Fruit fly (Drosophila melanogaster) whole organism, embryonic: ENCODE results near the gene CG13801.

Source experiments
- Abd-B ChIP-seq: fragments of 200-800 bp; sonication (Bioruptor generic); optimal IDR thresholded peaks from 2 replicates; lab custom pipeline; 2018; ENCODE audit warnings: missing biosample characterization, mild to moderate bottlenecking, missing genetic modification characterization, moderate library complexity
- B-H2 ChIP-seq: fragments of 200-800 bp; sonication (Bioruptor generic); optimal IDR thresholded peaks from 2 replicates; lab custom pipeline; 2018; ENCODE audit warnings: missing biosample characterization, mild to moderate bottlenecking, missing genetic modification characterization
- CG10267 ChIP-seq: fragments of 200-800 bp; sonication (Bioruptor generic); optimal IDR thresholded peaks from 2 replicates; lab custom pipeline; 2018; ENCODE audit warnings: missing biosample characterization, mild to moderate bottlenecking, missing genetic modification characterization, moderate library complexity
- CG10366 ChIP-seq: fragments of 200-800 bp; sonication (Bioruptor generic); IDR thresholded peaks from 2 replicates; pipeline ENCODE4 v1.3.6; 2022; ENCODE audit warnings: missing biosample characterization, missing genetic modification characterization
- CG10565 ChIP-seq: fragments of 200-800 bp; sonication (Bioruptor generic); optimal IDR thresholded peaks from 3 replicates; lab custom pipeline; 2016; ENCODE audit warnings: missing biosample characterization, mild to moderate bottlenecking, missing genetic modification characterization
- CG11093 ChIP-seq: fragments of 200-800 bp; sonication (Bioruptor generic); IDR thresholded peaks from 3 replicates; pipeline ENCODE4 v1.3.6; 2022; ENCODE audit warnings: missing biosample characterization, missing genetic modification characterization
- CG1233 ChIP-seq: fragments of 200-800 bp; sonication (Bioruptor generic); optimal IDR thresholded peaks from 4 replicates; lab custom pipeline; 2018; ENCODE audit warnings: missing biosample characterization, mild to moderate bottlenecking, missing genetic modification characterization
- CG12744 ChIP-seq: fragments of 200-800 bp; sonication (Bioruptor generic); optimal IDR thresholded peaks from 2 replicates; lab custom pipeline; 2016; ENCODE audit warnings: missing biosample characterization, missing genetic modification characterization
- CG13894 ChIP-seq: fragments of 200-800 bp; sonication (Bioruptor generic); optimal IDR thresholded peaks from 3 replicates; lab custom pipeline; 2018; ENCODE audit warnings: missing biosample characterization, mild to moderate bottlenecking, missing genetic modification characterization, moderate library complexity
- CG15514 ChIP-seq: fragments of 200-800 bp; sonication (Bioruptor generic); optimal IDR thresholded peaks from 3 replicates; lab custom pipeline; 2017; ENCODE audit warnings: missing biosample characterization, missing genetic modification characterization, mild to moderate bottlenecking, moderate library complexity, missing genetic modification reagents
- CG17186 ChIP-seq: fragments of 200-800 bp; sonication (Bioruptor generic); optimal IDR thresholded peaks from 3 replicates; lab custom pipeline; 2017; ENCODE audit warnings: missing biosample characterization, missing genetic modification reagents, missing genetic modification characterization
- CG17328 ChIP-seq: fragments of 200-800 bp; sonication (Bioruptor generic); IDR thresholded peaks from 2 replicates; pipeline ENCODE4 v1.3.6; 2022; ENCODE audit warnings: missing biosample characterization, missing genetic modification characterization
- CG17568 ChIP-seq: fragments of 200-800 bp; sonication (Bioruptor generic); optimal IDR thresholded peaks from 2 replicates; lab custom pipeline; 2018; ENCODE audit warnings: missing biosample characterization, mild to moderate bottlenecking, missing genetic modification characterization, moderate library complexity
- CG17802 ChIP-seq: fragments of 200-800 bp; sonication (Bioruptor generic); optimal IDR thresholded peaks from 2 replicates; lab custom pipeline; 2018; ENCODE audit warnings: missing biosample characterization, mild to moderate bottlenecking, missing genetic modification characterization, moderate library complexity
- CG2712 ChIP-seq: fragments of 200-800 bp; optimal IDR thresholded peaks from 3 replicates; lab custom pipeline; 2019; ENCODE audit warnings: missing biosample characterization, mild to moderate bottlenecking, missing genetic modification characterization, moderate library complexity
- CG31224 ChIP-seq: fragments of 200-800 bp; sonication (Bioruptor generic); IDR thresholded peaks from 2 replicates; pipeline ENCODE4 v1.3.6; 2022; ENCODE audit warnings: missing biosample characterization, missing genetic modification characterization
- CG32767 ChIP-seq: fragments of 200-800 bp; sonication (Bioruptor generic); IDR thresholded peaks from 2 replicates; pipeline ENCODE4 v1.3.6; 2022; ENCODE audit warnings: missing biosample characterization, missing genetic modification characterization
- CG34224 ChIP-seq: fragments of 200-800 bp; sonication (Bioruptor generic); IDR thresholded peaks from 3 replicates; pipeline ENCODE4 v1.3.6; 2022; ENCODE audit warnings: missing biosample characterization, missing genetic modification characterization; ENCODE audit not compliant: partially characterized antibody
- CG6791 ChIP-seq: fragments of 200-800 bp; sonication (Bioruptor generic); IDR thresholded peaks from 3 replicates; pipeline ENCODE4 v1.3.6; 2022; ENCODE audit warnings: missing biosample characterization, missing genetic modification characterization; ENCODE audit not compliant: partially characterized antibody
- CG8089 ChIP-seq: fragments of 200-800 bp; sonication (Bioruptor generic); optimal IDR thresholded peaks from 3 replicates; lab custom pipeline; 2016; ENCODE audit warnings: missing biosample characterization, missing genetic modification characterization
- CG8944 ChIP-seq: fragments of 200-800 bp; sonication (Bioruptor generic); optimal IDR thresholded peaks from 3 replicates; lab custom pipeline; 2016; ENCODE audit warnings: missing biosample characterization, missing genetic modification characterization
- CG9437 ChIP-seq: fragments of 200-800 bp; sonication (Bioruptor generic); optimal IDR thresholded peaks from 2 replicates; lab custom pipeline; 2018; ENCODE audit warnings: missing biosample characterization, mild to moderate bottlenecking, missing genetic modification characterization
- CG9727 ChIP-seq: fragments of 200-800 bp; sonication (Bioruptor generic); optimal IDR thresholded peaks from 3 replicates; lab custom pipeline; 2017; ENCODE audit warnings: missing biosample characterization, mild to moderate bottlenecking, missing genetic modification characterization
- CG9817 ChIP-seq: fragments of 200-800 bp; sonication (Bioruptor generic); optimal IDR thresholded peaks from 2 replicates; lab custom pipeline; 2018; ENCODE audit warnings: missing biosample characterization, mild to moderate bottlenecking, missing genetic modification characterization, moderate library complexity
- CkIIα-i1 ChIP-seq: fragments of 200-800 bp; sonication (Bioruptor generic); IDR thresholded peaks from 2 replicates; pipeline ENCODE4 v1.3.6; 2022; ENCODE audit warnings: missing biosample characterization, missing genetic modification characterization
- D19A ChIP-seq: fragments of 200-800 bp; optimal IDR thresholded peaks from 3 replicates; lab custom pipeline; 2019; ENCODE audit warnings: missing biosample characterization, mild to moderate bottlenecking, missing genetic modification characterization, moderate library complexity
- Dad ChIP-seq: fragments of 200-800 bp; sonication (Bioruptor generic); optimal IDR thresholded peaks from 3 replicates; lab custom pipeline; 2016; ENCODE audit warnings: missing biosample characterization, missing genetic modification characterization
- Dp ChIP-seq: fragments of 200-800 bp; sonication (Bioruptor generic); optimal IDR thresholded peaks from 2 replicates; lab custom pipeline; 2018; ENCODE audit warnings: missing biosample characterization, mild to moderate bottlenecking, missing genetic modification characterization, moderate library complexity
- Dref ChIP-seq: fragments of 200-800 bp; sonication (Bioruptor generic); IDR thresholded peaks from 2 replicates; pipeline ENCODE4 v1.3.6; 2022; ENCODE audit warnings: missing biosample characterization, missing genetic modification characterization
- E2f2 ChIP-seq: fragments of 200-800 bp; sonication (Bioruptor generic); IDR thresholded peaks from 2 replicates; pipeline ENCODE4 v1.3.6; 2022; ENCODE audit warnings: missing biosample characterization, missing genetic modification characterization
- Hey ChIP-seq: fragments of 200-800 bp; sonication (Bioruptor generic); optimal IDR thresholded peaks from 3 replicates; lab custom pipeline; 2018; ENCODE audit warnings: missing biosample characterization, mild to moderate bottlenecking, missing genetic modification characterization
- Hr39 ChIP-seq: fragments of >200 bp; optimal IDR thresholded peaks from 2 replicates; lab custom pipeline; 2017
- MTF-1 ChIP-seq: fragments of 200-800 bp; sonication (Bioruptor generic); optimal IDR thresholded peaks from 2 replicates; lab custom pipeline; 2018; ENCODE audit warnings: missing biosample characterization, mild to moderate bottlenecking, missing genetic modification characterization, borderline replicate concordance
- Neu2 ChIP-seq: fragments of 200-800 bp; sonication (Bioruptor generic); optimal IDR thresholded peaks from 3 replicates; lab custom pipeline; 2016; ENCODE audit warnings: missing biosample characterization, missing genetic modification characterization, borderline replicate concordance
- Xrp1 ChIP-seq: fragments of 200-800 bp; sonication (Bioruptor generic); IDR thresholded peaks from 2 replicates; pipeline ENCODE4 v1.3.6; 2022; ENCODE audit warnings: missing biosample characterization, missing genetic modification characterization
- ab ChIP-seq: fragments of 200-800 bp; sonication (Bioruptor generic); optimal IDR thresholded peaks from 2 replicates; lab custom pipeline; 2016; ENCODE audit warnings: missing biosample characterization, missing genetic modification characterization
- cato ChIP-seq: fragments of 200-800 bp; sonication (Bioruptor generic); optimal IDR thresholded peaks from 2 replicates; lab custom pipeline; 2016; ENCODE audit warnings: missing biosample characterization, missing genetic modification characterization, borderline replicate concordance
- caup ChIP-seq: fragments of 200-800 bp; sonication (Bioruptor generic); optimal IDR thresholded peaks from 3 replicates; lab custom pipeline; 2017; ENCODE audit warnings: missing biosample characterization, mild to moderate bottlenecking, missing genetic modification characterization, moderate library complexity; ENCODE audit not compliant: severe bottlenecking
- chinmo ChIP-seq: fragments of 200-800 bp; sonication (Bioruptor generic); IDR thresholded peaks from 4 replicates; pipeline ENCODE4 v1.3.6; 2022; ENCODE audit warnings: missing biosample characterization, missing genetic modification characterization; ENCODE audit not compliant: partially characterized antibody
- grn ChIP-seq: fragments of 200-800 bp; sonication (Bioruptor generic); optimal IDR thresholded peaks from 3 replicates; lab custom pipeline; 2017; ENCODE audit warnings: missing biosample characterization, missing genetic modification characterization
- inv ChIP-seq: fragments of 200-800 bp; sonication (Bioruptor generic); IDR thresholded peaks from 2 replicates; pipeline ENCODE4 v1.3.6; 2022; ENCODE audit warnings: missing biosample characterization, missing genetic modification characterization; ENCODE audit not compliant: partially characterized antibody
- peb ChIP-seq: fragments of 200-800 bp; sonication (Bioruptor generic); IDR thresholded peaks from 2 replicates; pipeline ENCODE4 v1.3.6; 2022; ENCODE audit warnings: missing biosample characterization, missing genetic modification characterization
- pfk ChIP-seq: fragments of 200-800 bp; sonication (Bioruptor generic); optimal IDR thresholded peaks from 2 replicates; lab custom pipeline; 2018; ENCODE audit warnings: missing biosample characterization, mild to moderate bottlenecking, missing genetic modification characterization, moderate library complexity
- sisA ChIP-seq: fragments of 200-800 bp; sonication (Bioruptor generic); IDR thresholded peaks from 2 replicates; pipeline ENCODE4 v1.3.6; 2022; ENCODE audit warnings: missing biosample characterization, missing genetic modification characterization
- slou ChIP-seq: fragments of 200-800 bp; sonication (Bioruptor generic); optimal IDR thresholded peaks from 3 replicates; lab custom pipeline; 2016; ENCODE audit warnings: missing biosample characterization, missing genetic modification characterization
- tap ChIP-seq: fragments of 200-800 bp; optimal IDR thresholded peaks from 3 replicates; lab custom pipeline; 2019; ENCODE audit warnings: missing biosample characterization, mild to moderate bottlenecking, missing genetic modification characterization, moderate library complexity
- trh ChIP-seq: fragments of 200-800 bp; sonication (Bioruptor generic); optimal IDR thresholded peaks from 2 replicates; lab custom pipeline; 2016; ENCODE audit warnings: missing biosample characterization, missing genetic modification characterization
- vfl ChIP-seq: fragments of 200-800 bp; sonication (Bioruptor generic); optimal IDR thresholded peaks from 2 replicates; lab custom pipeline; 2016; ENCODE audit warnings: missing biosample characterization, missing genetic modification characterization
- vnd ChIP-seq: fragments of 200-800 bp; sonication (Bioruptor generic); IDR thresholded peaks from 3 replicates; pipeline ENCODE4 v1.3.6; 2022; ENCODE audit warnings: missing biosample characterization, missing genetic modification characterization; ENCODE audit not compliant: partially characterized antibody

Gene CG13801

dm6 chr3L:2373421-2374043 lies 13.2 kb downstream of the CG13801 start, which contains the start of the genes mRpL23 and CG9004 (continued):
- TF ChIP-seq CG34224, result 0 out of 3 replicates have a peak, but pooled peaks have one; percentile 31
- TF ChIP-seq MTF-1 (GFP tag; lab: Kevin White, UChicago), result peak; percentile 97
- peak; percentile 99 for TF ChIP-seq CG9727 (GFP tag; lab: Kevin White, UChicago)
- TF ChIP-seq D19A (tag; lab: Kevin White, UChicago), result peak; percentile 95
- peak; percentile 98 for TF ChIP-seq tap
- peak; percentile 100 for TF ChIP-seq CG10366
- peak; percentile 99 for TF ChIP-seq CG11093 (GFP tag; lab: Robert Waterston, UW)
- TF ChIP-seq CG17568 (GFP tag; lab: Kevin White, UChicago), result peak; percentile 98
- TF ChIP-seq Hr39 (lab: Kevin White, UChicago), result no peak
- TF ChIP-seq CG10267, result peak; percentile 100
- TF ChIP-seq Dref (GFP tag; lab: Robert Waterston, UW), result peak; percentile 52
- no peak for TF ChIP-seq chinmo (GFP tag; lab: Robert Waterston, UW)
- TF ChIP-seq CG1233 (GFP tag; lab: Kevin White, UChicago), result peak; percentile 99
- peak; percentile 100 for TF ChIP-seq CG17328
- TF ChIP-seq Hey (tag; lab: Kevin White, UChicago), result peak; percentile 94
- peak; percentile 92 for TF ChIP-seq CG17802 (tag; lab: Kevin White, UChicago)
- TF ChIP-seq CG8089 (GFP tag; lab: Kevin White, UChicago), result peak; percentile 97
- peak; percentile 89 for TF ChIP-seq grn
- peak; percentile 99 for TF ChIP-seq Dad (GFP tag; lab: Kevin White, UChicago)
- peak; percentile 94 for TF ChIP-seq CG10565 (GFP tag; lab: Kevin White, UChicago)
- TF ChIP-seq vnd, result no peak
- TF ChIP-seq sisA (GFP tag; lab: Robert Waterston, UW), result peak; percentile 100
- peak; percentile 99 for TF ChIP-seq peb (GFP tag; lab: Robert Waterston, UW)
- TF ChIP-seq CG9437 (GFP tag; lab: Kevin White, UChicago), result peak; percentile 94
- TF ChIP-seq CG13894 (tag; lab: Kevin White, UChicago), result peak; percentile 98
- TF ChIP-seq CG12744, result peak; percentile 98
- peak; percentile 92 for TF ChIP-seq Neu2 (GFP tag; lab: Kevin White, UChicago)
- TF ChIP-seq CG15514 (GFP tag; lab: Kevin White, UChicago), result peak; percentile 95
- peak; percentile 99 for TF ChIP-seq vfl
- peak; percentile 98 for TF ChIP-seq CG31224 (GFP tag; lab: Robert Waterston, UW)
- peak; percentile 99 for TF ChIP-seq CG2712 (tag; lab: Kevin White, UChicago)
- peak; percentile 98 for TF ChIP-seq CG8944
- peak; percentile 99 for TF ChIP-seq B-H2 (GFP tag; lab: Kevin White, UChicago)
- TF ChIP-seq pfk (GFP tag; lab: Kevin White, UChicago), result peak; percentile 72
- TF ChIP-seq CG17186 (GFP tag; lab: Kevin White, UChicago), result peak; percentile 96
- peak; percentile 99 for TF ChIP-seq CG32767 (GFP tag; lab: Robert Waterston, UW)
- peak; percentile 99 for TF ChIP-seq CG9817 (tag; lab: Kevin White, UChicago)
- TF ChIP-seq Abd-B, result peak; percentile 99
- peak; percentile 96 for TF ChIP-seq CkIIα-i1 (GFP tag; lab: Robert Waterston, UW)
- peak; percentile 99 for TF ChIP-seq cato (GFP tag; lab: Kevin White, UChicago)
- no peak for TF ChIP-seq inv (GFP tag; lab: Robert Waterston, UW)
- TF ChIP-seq Dp (GFP tag; lab: Kevin White, UChicago), result peak; percentile 51
- TF ChIP-seq Xrp1 (GFP tag; lab: Robert Waterston, UW), result peak; percentile 100
- peak; percentile 97 for TF ChIP-seq ab (GFP tag; lab: Kevin White, UChicago)
- TF ChIP-seq trh, result peak; percentile 99
- TF ChIP-seq E2f2 (GFP tag; lab: Robert Waterston, UW), result peak; percentile 92
- TF ChIP-seq CG6791 (GFP tag; lab: Robert Waterston, UW), result no peak
- peak; percentile 99 for TF ChIP-seq slou (GFP tag; lab: Kevin White, UChicago)
- peak; percentile 99 for TF ChIP-seq caup (GFP tag; lab: Kevin White, UChicago)
